Worm (Caenorhabditis elegans): ENCODE measurements around the gene H12D21.5.

ce11 chrV:14851972-14852371 is 41.8 kb upstream of the H12D21.5 start:
- TF ChIP-seq ztf-11 (tag; optimal IDR thresholded peaks at IDR 0.05) (no peak), nhr-28 (tag; optimal IDR thresholded peaks at IDR 0.05) (no peak), lsy-2 (tag; optimal IDR thresholded peaks at IDR 0.05) (no peak)
